Fruit fly (Drosophila melanogaster) whole organism, prepupa: ENCODE measurements around the gene Hira.

Source experiments
- CG10669 ChIP-seq: fragments of 200-800 bp; sonication (Bioruptor generic); optimal IDR thresholded peaks from 3 replicates; lab custom pipeline; 2018; ENCODE audit warnings: missing biosample characterization, mild to moderate bottlenecking, missing genetic modification characterization, moderate library complexity
- CG6276 ChIP-seq: fragments of 200-800 bp; sonication (Bioruptor generic); optimal IDR thresholded peaks from 2 replicates; lab custom pipeline; 2017; ENCODE audit warnings: missing biosample characterization, mild to moderate bottlenecking, missing genetic modification characterization
- Gug ChIP-seq: fragments of 200-800 bp; sonication (Bioruptor generic); IDR thresholded peaks from 2 replicates; pipeline ENCODE4 v1.3.6; 2022; ENCODE audit warnings: missing biosample characterization, missing genetic modification characterization
- Hr39 ChIP-seq: fragments of 200-800 bp; sonication (Bioruptor generic); optimal IDR thresholded peaks from 2 replicates; lab custom pipeline; 2016; ENCODE audit warnings: missing biosample characterization, missing genetic modification characterization
- Hr4 ChIP-seq: fragments of 200-800 bp; sonication (Bioruptor generic); optimal IDR thresholded peaks from 3 replicates; lab custom pipeline; 2016; ENCODE audit warnings: missing biosample characterization, missing genetic modification characterization
- dsx ChIP-seq: fragments of 200-800 bp; optimal IDR thresholded peaks from 3 replicates; lab custom pipeline; 2019; ENCODE audit warnings: missing biosample characterization, mild to moderate bottlenecking, missing genetic modification characterization, moderate library complexity; ENCODE audit not compliant: poor library complexity, severe bottlenecking
- topi ChIP-seq: fragments of 200-800 bp; sonication (Bioruptor generic); optimal IDR thresholded peaks from 3 replicates; lab custom pipeline; 2016; ENCODE audit warnings: missing biosample characterization, missing genetic modification characterization

dm6 chrX:7744036-7744435 is 22.1 kb downstream of the Hira start:
- TF ChIP-seq Gug (GFP tag; lab: Robert Waterston, UW) (no peak), topi (GFP tag; lab: Kevin White, UChicago) (no peak), dsx (GFP tag; lab: Kevin White, UChicago) (no peak), CG6276 (GFP tag; lab: Kevin White, UChicago) (no peak), CG10669 (GFP tag; lab: Kevin White, UChicago) (no peak), Hr4 (no peak), Hr39 (GFP tag; lab: Kevin White, UChicago) (no peak)
